Fruit fly (Drosophila melanogaster) whole organism: ENCODE results near the gene Rad60.

ENCODE experiments used
- Dll ChIP-seq: fragments of >200 bp; optimal IDR thresholded peaks from 2 replicates; lab custom pipeline; 2017
- EcR ChIP-seq, 2 experiments: fragments of >200 bp; optimal IDR thresholded peaks; 2 replicates each; lab custom pipeline; 2017; ENCODE audit warnings: missing biosample characterization in 2 of 2, missing genetic modification characterization in 2 of 2, missing genetic modification reagents in 2 of 2
- psq ChIP-seq: fragments of >200 bp; optimal IDR thresholded peaks from 2 replicates; lab custom pipeline; 2017

- TF ChIP-seq psq (lab: Kevin White, UChicago) (no peak), EcR (GFP tag; optimal IDR thresholded peaks at IDR 0.05; lab: Kevin White, UChicago) (no peak), Dll (lab: Kevin White, UChicago) (no peak)
Measured at dm6 chr3R:23221680-23222148, 29.6 kb downstream of the Rad60 start.
